Fruit fly (Drosophila melanogaster) whole organism, prepupa: Measurements from ENCODE around the gene Ada1-1.

Experiments used
- Blimp-1 ChIP-seq: fragments of 200-800 bp; sonication (Bioruptor generic); optimal IDR thresholded peaks from 3 replicates; lab custom pipeline; 2017; ENCODE audit warnings: missing biosample characterization, missing genetic modification characterization, mild to moderate bottlenecking, moderate library complexity, missing genetic modification reagents
- CG11294 ChIP-seq: fragments of 200-800 bp; sonication (Bioruptor generic); IDR thresholded peaks from 2 replicates; pipeline ENCODE4 v1.3.6; 2022; ENCODE audit warnings: missing biosample characterization, missing genetic modification characterization
- CG11762 ChIP-seq: fragments of 200-800 bp; sonication (Bioruptor generic); optimal IDR thresholded peaks from 3 replicates; lab custom pipeline; 2016; ENCODE audit warnings: missing biosample characterization, missing genetic modification characterization; ENCODE audit not compliant: insufficient read depth
- CG15336 ChIP-seq: fragments of 200-800 bp; sonication (Bioruptor generic); IDR thresholded peaks from 2 replicates; pipeline ENCODE4 v1.3.6; 2022; ENCODE audit warnings: missing biosample characterization, missing genetic modification characterization
- CG1621 ChIP-seq: fragments of 200-800 bp; sonication (Bioruptor generic); optimal IDR thresholded peaks from 3 replicates; lab custom pipeline; 2018; ENCODE audit warnings: missing biosample characterization, mild to moderate bottlenecking, missing genetic modification characterization
- CG16779 ChIP-seq: fragments of 200-800 bp; sonication (Bioruptor generic); optimal IDR thresholded peaks from 3 replicates; lab custom pipeline; 2017; ENCODE audit warnings: missing biosample characterization, mild to moderate bottlenecking, missing genetic modification characterization
- CG3032 ChIP-seq: fragments of 200-800 bp; optimal IDR thresholded peaks from 2 replicates; lab custom pipeline; 2019; ENCODE audit warnings: missing biosample characterization, mild to moderate bottlenecking, missing genetic modification characterization, moderate library complexity
- CG31627 ChIP-seq: fragments of 200-800 bp; sonication (Bioruptor generic); optimal IDR thresholded peaks from 3 replicates; lab custom pipeline; 2016; ENCODE audit warnings: missing biosample characterization, missing genetic modification characterization
- CG32006 ChIP-seq: fragments of 200-800 bp; sonication (Bioruptor generic); optimal IDR thresholded peaks from 3 replicates; lab custom pipeline; 2017; ENCODE audit warnings: missing biosample characterization, mild to moderate bottlenecking, missing genetic modification characterization
- CG34406 ChIP-seq: fragments of 200-800 bp; sonication (Bioruptor generic); optimal IDR thresholded peaks from 3 replicates; lab custom pipeline; 2016; ENCODE audit warnings: missing biosample characterization, missing genetic modification characterization
- CG3919 ChIP-seq: fragments of 200-800 bp; sonication (Bioruptor generic); optimal IDR thresholded peaks from 3 replicates; lab custom pipeline; 2016; ENCODE audit warnings: missing biosample characterization, missing genetic modification characterization
- CG6163 ChIP-seq: fragments of 200-800 bp; sonication (Bioruptor generic); IDR thresholded peaks from 3 replicates; pipeline ENCODE4 v1.3.6; 2022; ENCODE audit warnings: missing biosample characterization, missing genetic modification characterization
- CG6276 ChIP-seq: fragments of 200-800 bp; sonication (Bioruptor generic); optimal IDR thresholded peaks from 2 replicates; lab custom pipeline; 2017; ENCODE audit warnings: missing biosample characterization, mild to moderate bottlenecking, missing genetic modification characterization
- CG6792 ChIP-seq: fragments of 200-800 bp; sonication (Bioruptor generic); optimal IDR thresholded peaks from 3 replicates; lab custom pipeline; 2016; ENCODE audit warnings: missing biosample characterization, missing genetic modification characterization
- CG7368 ChIP-seq: fragments of 200-800 bp; sonication (Bioruptor generic); optimal IDR thresholded peaks from 3 replicates; lab custom pipeline; 2016; ENCODE audit warnings: missing biosample characterization, missing genetic modification characterization
- CG8319 ChIP-seq: fragments of 200-800 bp; sonication (Bioruptor generic); optimal IDR thresholded peaks from 3 replicates; lab custom pipeline; 2016; ENCODE audit warnings: missing biosample characterization, missing genetic modification characterization
- CG8632 ChIP-seq: fragments of 200-800 bp; sonication (Bioruptor generic); optimal IDR thresholded peaks from 3 replicates; lab custom pipeline; 2016; ENCODE audit warnings: missing biosample characterization, missing genetic modification characterization
- CG9139 ChIP-seq: fragments of 200-800 bp; sonication (Bioruptor generic); optimal IDR thresholded peaks from 3 replicates; lab custom pipeline; 2017; ENCODE audit warnings: missing biosample characterization, mild to moderate bottlenecking, missing genetic modification characterization
- Eip75B ChIP-seq: fragments of 200-800 bp; sonication (Bioruptor generic); optimal IDR thresholded peaks from 3 replicates; lab custom pipeline; 2016; ENCODE audit warnings: missing biosample characterization, missing genetic modification characterization
- Eip93F ChIP-seq: fragments of 200-800 bp; sonication (Bioruptor generic); optimal IDR thresholded peaks from 2 replicates; lab custom pipeline; 2016; ENCODE audit warnings: missing biosample characterization, mild to moderate bottlenecking, missing genetic modification characterization
- Ets21C ChIP-seq: fragments of 200-800 bp; sonication (Bioruptor generic); optimal IDR thresholded peaks from 3 replicates; lab custom pipeline; 2016; ENCODE audit warnings: missing biosample characterization, missing genetic modification characterization
- Gug ChIP-seq: fragments of 200-800 bp; sonication (Bioruptor generic); IDR thresholded peaks from 2 replicates; pipeline ENCODE4 v1.3.6; 2022; ENCODE audit warnings: missing biosample characterization, missing genetic modification characterization
- Hr38 ChIP-seq: sonication (Bioruptor generic); optimal IDR thresholded peaks from 2 replicates; lab custom pipeline; 2016; ENCODE audit warnings: missing biosample characterization, missing genetic modification characterization
- Hr39 ChIP-seq: fragments of 200-800 bp; sonication (Bioruptor generic); optimal IDR thresholded peaks from 2 replicates; lab custom pipeline; 2016; ENCODE audit warnings: missing biosample characterization, missing genetic modification characterization
- Hr4 ChIP-seq: fragments of 200-800 bp; sonication (Bioruptor generic); optimal IDR thresholded peaks from 3 replicates; lab custom pipeline; 2016; ENCODE audit warnings: missing biosample characterization, missing genetic modification characterization
- Lpt ChIP-seq: fragments of 200-800 bp; sonication (Bioruptor generic); optimal IDR thresholded peaks from 3 replicates; lab custom pipeline; 2016; ENCODE audit warnings: missing biosample characterization, missing genetic modification characterization
- Met ChIP-seq: fragments of 200-800 bp; sonication (Bioruptor generic); optimal IDR thresholded peaks from 3 replicates; lab custom pipeline; 2016; ENCODE audit warnings: missing biosample characterization, missing genetic modification characterization
- OdsH ChIP-seq: fragments of 200-800 bp; sonication (Bioruptor generic); optimal IDR thresholded peaks from 3 replicates; lab custom pipeline; 2016; ENCODE audit warnings: missing biosample characterization, missing genetic modification characterization
- Sox102F ChIP-seq: fragments of 200-800 bp; sonication (Bioruptor generic); optimal IDR thresholded peaks from 2 replicates; lab custom pipeline; 2016; ENCODE audit warnings: missing biosample characterization, mild to moderate bottlenecking, missing genetic modification characterization
- Sox14 ChIP-seq: fragments of 200-800 bp; sonication (Bioruptor generic); optimal IDR thresholded peaks from 3 replicates; lab custom pipeline; 2016; ENCODE audit warnings: missing biosample characterization, missing genetic modification characterization
- Sox15 ChIP-seq: fragments of 200-800 bp; sonication (Bioruptor generic); optimal IDR thresholded peaks from 3 replicates; lab custom pipeline; 2016; ENCODE audit warnings: missing biosample characterization, missing genetic modification characterization
- achi ChIP-seq: fragments of 200-800 bp; sonication (Bioruptor generic); optimal IDR thresholded peaks from 3 replicates; lab custom pipeline; 2016; ENCODE audit warnings: missing biosample characterization, missing genetic modification characterization
- acj6 ChIP-seq: fragments of 200-800 bp; sonication (Bioruptor generic); optimal IDR thresholded peaks from 3 replicates; lab custom pipeline; 2016; ENCODE audit warnings: missing biosample characterization, missing genetic modification characterization
- cyc ChIP-seq: fragments of 200-800 bp; sonication (Bioruptor generic); optimal IDR thresholded peaks from 3 replicates; lab custom pipeline; 2016; ENCODE audit warnings: missing biosample characterization, missing genetic modification characterization
- dac ChIP-seq: fragments of 200-800 bp; sonication (Bioruptor generic); optimal IDR thresholded peaks from 2 replicates; lab custom pipeline; 2017; ENCODE audit warnings: missing biosample characterization, mild to moderate bottlenecking, missing genetic modification characterization
- dsx ChIP-seq: fragments of 200-800 bp; optimal IDR thresholded peaks from 3 replicates; lab custom pipeline; 2019; ENCODE audit warnings: missing biosample characterization, mild to moderate bottlenecking, missing genetic modification characterization, moderate library complexity; ENCODE audit not compliant: poor library complexity, severe bottlenecking
- esn ChIP-seq: fragments of 200-800 bp; sonication (Bioruptor generic); optimal IDR thresholded peaks from 2 replicates; lab custom pipeline; 2016; ENCODE audit warnings: missing biosample characterization, mild to moderate bottlenecking, missing genetic modification characterization, moderate library complexity
- fd59A ChIP-seq: fragments of 200-800 bp; sonication (Bioruptor generic); optimal IDR thresholded peaks from 2 replicates; lab custom pipeline; 2017; ENCODE audit warnings: missing biosample characterization, mild to moderate bottlenecking, missing genetic modification characterization, missing genetic modification reagents
- fd85E ChIP-seq: fragments of 200-800 bp; sonication (Bioruptor generic); optimal IDR thresholded peaks from 3 replicates; lab custom pipeline; 2016; ENCODE audit warnings: missing biosample characterization, missing genetic modification characterization
- lz ChIP-seq: fragments of 200-800 bp; sonication (Bioruptor generic); optimal IDR thresholded peaks from 3 replicates; lab custom pipeline; 2016; ENCODE audit warnings: missing biosample characterization, missing genetic modification characterization
- pdm3 ChIP-seq: fragments of 200-800 bp; sonication (Bioruptor generic); optimal IDR thresholded peaks from 3 replicates; lab custom pipeline; 2016; ENCODE audit warnings: missing biosample characterization, missing genetic modification characterization
- spab ChIP-seq: fragments of 200-800 bp; sonication (Bioruptor generic); optimal IDR thresholded peaks from 2 replicates; lab custom pipeline; 2017; ENCODE audit warnings: missing biosample characterization, mild to moderate bottlenecking, missing genetic modification characterization, missing genetic modification reagents
- ss ChIP-seq, 2 experiments: fragments of 200-800 bp; sonication (Bioruptor generic); optimal IDR thresholded peaks; 2 replicates in 1 of 2; 3 replicates in 1 of 2; lab custom pipeline; 2017 to 2018; ENCODE audit warnings: mild to moderate bottlenecking in 2 of 2, missing biosample characterization in 2 of 2, missing genetic modification characterization in 2 of 2, moderate library complexity in 1 of 2
- svp ChIP-seq: fragments of 200-800 bp; sonication (Bioruptor generic); peaks from one replicate; lab custom pipeline; 2016; ENCODE audit warnings: missing biosample characterization, missing genetic modification characterization
- vri ChIP-seq: fragments of 200-800 bp; sonication (Bioruptor generic); optimal IDR thresholded peaks from 3 replicates; lab custom pipeline; 2016; ENCODE audit warnings: missing biosample characterization, mild to moderate bottlenecking, missing genetic modification characterization

Gene Ada1-1

DNA sequence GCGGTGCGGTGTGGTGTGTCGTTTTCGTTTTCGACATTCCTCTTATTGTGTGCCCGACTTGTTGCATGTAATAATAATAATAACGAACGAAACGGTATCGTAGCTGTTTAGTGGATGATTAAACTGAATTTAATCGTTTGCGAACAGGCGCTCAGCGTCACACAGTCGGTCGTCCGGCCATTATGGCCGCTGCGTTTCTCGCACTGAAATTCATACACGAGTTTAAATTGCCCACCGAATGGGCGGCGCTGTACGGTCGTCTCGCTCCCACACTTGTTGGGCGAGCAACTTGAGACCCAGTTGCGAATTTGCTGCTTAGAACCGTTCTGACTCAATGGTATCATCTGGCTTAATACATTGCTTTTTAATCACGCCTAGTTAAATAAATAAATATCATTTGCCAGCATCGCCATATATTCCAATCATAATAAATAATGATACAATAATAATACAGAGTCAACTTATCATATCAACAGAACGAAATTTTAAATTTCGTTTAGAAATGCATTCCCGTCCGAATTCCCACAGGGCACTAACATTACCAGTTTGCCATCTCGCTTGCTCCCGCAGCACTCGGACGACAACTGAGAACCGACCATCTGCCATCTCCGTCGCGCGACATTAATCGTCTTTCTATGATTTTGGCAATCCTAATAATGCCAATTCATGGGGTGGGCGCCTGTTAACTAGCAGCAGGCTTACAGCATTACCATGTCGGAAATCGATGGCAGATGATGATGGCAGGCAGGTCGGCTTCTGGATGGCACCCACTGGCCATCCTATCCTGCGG, 14.5 kb downstream of the Ada1-1 start (continued):
- TF ChIP-seq CG31627 (GFP tag; lab: Kevin White, UChicago) (peak; percentile 88), CG3032 (peak; percentile 95), spab (peak; percentile 90), CG6276 (peak; percentile 95), CG3919 (peak; percentile 90), dac (peak; percentile 78), CG8319 (GFP tag; lab: Kevin White, UChicago) (peak; percentile 88), Hr4 (GFP tag; lab: Kevin White, UChicago) (peak; percentile 93), CG8632 (peak; percentile 92), Sox15 (GFP tag; lab: Kevin White, UChicago) (peak; percentile 86)

- TF ChIP-seq dsx (GFP tag; lab: Kevin White, UChicago) (peak; percentile 92), Hr39 (peak; percentile 71), vri (GFP tag; lab: Kevin White, UChicago) (no peak), Sox102F (GFP tag; lab: Kevin White, UChicago) (peak; percentile 83), CG11762 (GFP tag; lab: Kevin White, UChicago) (peak; percentile 21), Hr38 (GFP tag; lab: Kevin White, UChicago) (no peak), CG3032 (peak; percentile 72), CG15336 (GFP tag; lab: Robert Waterston, UW) (no peak), Blimp-1 (GFP tag; lab: Kevin White, UChicago) (peak; percentile 74), CG6163 (no peak), achi (GFP tag; lab: Kevin White, UChicago) (peak; percentile 36), Eip93F (GFP tag; lab: Kevin White, UChicago) (no peak), CG7368 (GFP tag; lab: Kevin White, UChicago) (peak; percentile 60), acj6 (GFP tag; lab: Kevin White, UChicago) (peak; percentile 22), dac (peak; percentile 27), lz (GFP tag; lab: Kevin White, UChicago) (peak; percentile 82), fd85E (GFP tag; lab: Kevin White, UChicago) (no peak), Eip75B (peak; percentile 90), pdm3 (GFP tag; lab: Kevin White, UChicago) (peak; percentile 52), Lpt (GFP tag; lab: Kevin White, UChicago) (peak; percentile 54), cyc (peak; percentile 87), CG16779 (peak; percentile 53), svp (GFP tag; lab: Kevin White, UChicago) (peak; percentile 100), esn (peak; percentile 82), CG8632 (no peak), Gug (GFP tag; lab: Robert Waterston, UW) (no peak), CG6792 (peak; percentile 73), CG1621 (tag; lab: Kevin White, UChicago) (peak; percentile 82), CG3919 (peak; percentile 84), Sox14 (GFP tag; lab: Kevin White, UChicago) (peak; percentile 71), Ets21C (GFP tag; lab: Kevin White, UChicago) (peak; percentile 61), CG9139 (GFP tag; lab: Kevin White, UChicago) (peak; percentile 56), Met (GFP tag; lab: Kevin White, UChicago) (peak; percentile 85), CG11294 (GFP tag; lab: Robert Waterston, UW) (no peak), ss (GFP tag; optimal IDR thresholded peaks at IDR 0.05; lab: Kevin White, UChicago) (peak; percentile 75 to 78), fd59A (GFP tag; lab: Kevin White, UChicago) (peak; percentile 41), spab (peak; percentile 68), CG34406 (GFP tag; lab: Kevin White, UChicago) (peak; percentile 29), CG8319 (GFP tag; lab: Kevin White, UChicago) (peak; percentile 40), OdsH (GFP tag; lab: Kevin White, UChicago) (peak; percentile 31), CG32006 (peak; percentile 5)
Observed at dm6 chr2L:12011682-12012655, 15.4 kb downstream of the Ada1-1 start.
